Fruit fly (Drosophila melanogaster) whole organism, embryonic: Measurements from ENCODE around the gene CG14913.

Experiments used
- ATbp ChIP-seq: fragments of 200-800 bp; sonication (Bioruptor generic); optimal IDR thresholded peaks from 2 replicates; lab custom pipeline; 2017; ENCODE audit warnings: missing biosample characterization, mild to moderate bottlenecking, missing genetic modification characterization, missing genetic modification reagents
- Ada2b ChIP-seq: fragments of 200-800 bp; sonication (Bioruptor generic); IDR thresholded peaks from 2 replicates; pipeline ENCODE4 v1.3.6; 2022; ENCODE audit warnings: missing biosample characterization, missing genetic modification characterization
- Aef1 ChIP-seq: fragments of 200-800 bp; sonication (Bioruptor generic); IDR thresholded peaks from 3 replicates; pipeline ENCODE4 v1.3.6; 2022; ENCODE audit warnings: missing biosample characterization, missing genetic modification characterization
- B-H2 ChIP-seq: fragments of 200-800 bp; sonication (Bioruptor generic); optimal IDR thresholded peaks from 2 replicates; lab custom pipeline; 2018; ENCODE audit warnings: missing biosample characterization, mild to moderate bottlenecking, missing genetic modification characterization
- CG11398 ChIP-seq: fragments of 200-800 bp; sonication (Bioruptor generic); optimal IDR thresholded peaks from 2 replicates; lab custom pipeline; 2016; ENCODE audit warnings: missing biosample characterization, missing genetic modification characterization
- CG12219 ChIP-seq: fragments of 200-800 bp; sonication (Bioruptor generic); optimal IDR thresholded peaks from 3 replicates; lab custom pipeline; 2018; ENCODE audit warnings: missing biosample characterization, mild to moderate bottlenecking, missing genetic modification characterization
- CG12236 ChIP-seq: fragments of 200-800 bp; sonication (Bioruptor generic); optimal IDR thresholded peaks from 2 replicates; lab custom pipeline; 2016; ENCODE audit warnings: missing biosample characterization, missing genetic modification characterization
- CG1233 ChIP-seq: fragments of 200-800 bp; sonication (Bioruptor generic); optimal IDR thresholded peaks from 4 replicates; lab custom pipeline; 2018; ENCODE audit warnings: missing biosample characterization, mild to moderate bottlenecking, missing genetic modification characterization
- CG12391 ChIP-seq: fragments of 200-800 bp; sonication (Bioruptor generic); optimal IDR thresholded peaks from 3 replicates; lab custom pipeline; 2018; ENCODE audit warnings: missing biosample characterization, mild to moderate bottlenecking, missing genetic modification characterization, moderate library complexity
- CG13296 ChIP-seq: fragments of 200-800 bp; sonication (Bioruptor generic); optimal IDR thresholded peaks from 3 replicates; lab custom pipeline; 2018; ENCODE audit warnings: missing biosample characterization, mild to moderate bottlenecking, missing genetic modification characterization
- CG15269 ChIP-seq: fragments of 200-800 bp; sonication (Bioruptor generic); optimal IDR thresholded peaks from 2 replicates; lab custom pipeline; 2018; ENCODE audit warnings: missing biosample characterization, mild to moderate bottlenecking, missing genetic modification characterization, moderate library complexity
- CG1602 ChIP-seq: fragments of 200-800 bp; sonication (Bioruptor generic); optimal IDR thresholded peaks from 3 replicates; lab custom pipeline; 2016; ENCODE audit warnings: missing biosample characterization, missing genetic modification characterization
- CG16815 ChIP-seq: fragments of 200-800 bp; sonication (Bioruptor generic); optimal IDR thresholded peaks from 3 replicates; lab custom pipeline; 2017; ENCODE audit warnings: missing biosample characterization, mild to moderate bottlenecking, missing genetic modification characterization
- CG2202 ChIP-seq: fragments of 200-800 bp; sonication (Bioruptor generic); optimal IDR thresholded peaks from 2 replicates; lab custom pipeline; 2018; ENCODE audit warnings: missing biosample characterization, mild to moderate bottlenecking, missing genetic modification characterization
- CG2678 ChIP-seq: fragments of 200-800 bp; sonication (Bioruptor generic); optimal IDR thresholded peaks from 3 replicates; lab custom pipeline; 2019; ENCODE audit warnings: missing biosample characterization, mild to moderate bottlenecking, missing genetic modification characterization, moderate library complexity
- CG30020 ChIP-seq: fragments of 200-800 bp; optimal IDR thresholded peaks from 2 replicates; lab custom pipeline; 2019; ENCODE audit warnings: missing biosample characterization, mild to moderate bottlenecking, missing genetic modification characterization, moderate library complexity
- CG3281 ChIP-seq: fragments of 200-800 bp; sonication (Bioruptor generic); optimal IDR thresholded peaks from 3 replicates; lab custom pipeline; 2017; ENCODE audit warnings: missing biosample characterization, mild to moderate bottlenecking, missing genetic modification characterization
- CG43689 ChIP-seq: fragments of 200-800 bp; sonication (Bioruptor generic); IDR thresholded peaks from 2 replicates; pipeline ENCODE4 v1.3.6; 2022; ENCODE audit warnings: missing biosample characterization, missing genetic modification characterization
- CG5180 ChIP-seq: fragments of 200-800 bp; sonication (Bioruptor generic); optimal IDR thresholded peaks from 3 replicates; lab custom pipeline; 2017; ENCODE audit warnings: missing biosample characterization, missing genetic modification characterization, mild to moderate bottlenecking, moderate library complexity, missing genetic modification reagents
- CG7963 ChIP-seq: fragments of 200-800 bp; sonication (Bioruptor generic); IDR thresholded peaks from 3 replicates; pipeline ENCODE4 v1.3.6; 2022; ENCODE audit warnings: missing biosample characterization, missing genetic modification characterization; ENCODE audit not compliant: partially characterized antibody
- CG8765 ChIP-seq: fragments of 200-800 bp; sonication (Bioruptor generic); IDR thresholded peaks from 2 replicates; pipeline ENCODE4 v1.3.6; 2022; ENCODE audit warnings: missing biosample characterization, missing genetic modification characterization
- Dad ChIP-seq: fragments of 200-800 bp; sonication (Bioruptor generic); optimal IDR thresholded peaks from 3 replicates; lab custom pipeline; 2016; ENCODE audit warnings: missing biosample characterization, missing genetic modification characterization
- Dip2 ChIP-seq: fragments of 200-800 bp; sonication (Bioruptor generic); IDR thresholded peaks from 2 replicates; pipeline ENCODE4 v1.3.6; 2022; ENCODE audit warnings: missing biosample characterization, missing genetic modification characterization
- Fer3 ChIP-seq: fragments of 200-800 bp; sonication (Bioruptor generic); optimal IDR thresholded peaks from 2 replicates; lab custom pipeline; 2018; ENCODE audit warnings: missing biosample characterization, mild to moderate bottlenecking, missing genetic modification characterization, moderate library complexity
- HHEX ChIP-seq: fragments of 200-800 bp; sonication (Bioruptor generic); optimal IDR thresholded peaks from 3 replicates; lab custom pipeline; 2017; ENCODE audit warnings: missing biosample characterization, mild to moderate bottlenecking, missing genetic modification characterization, missing genetic modification reagents
- HLH3B ChIP-seq: fragments of 200-800 bp; sonication (Bioruptor generic); IDR thresholded peaks from 2 replicates; pipeline ENCODE4 v1.3.6; 2022; ENCODE audit warnings: missing biosample characterization, missing genetic modification characterization
- NC2α ChIP-seq: fragments of 200-800 bp; sonication (Bioruptor generic); optimal IDR thresholded peaks from 2 replicates; lab custom pipeline; 2016; ENCODE audit warnings: missing biosample characterization, missing genetic modification characterization
- Oli ChIP-seq: fragments of 200-800 bp; sonication (Bioruptor generic); optimal IDR thresholded peaks from 2 replicates; lab custom pipeline; 2018; ENCODE audit warnings: missing biosample characterization, mild to moderate bottlenecking, missing genetic modification characterization, moderate library complexity
- Rfx ChIP-seq: fragments of 200-800 bp; sonication (Bioruptor generic); IDR thresholded peaks from 2 replicates; pipeline ENCODE4 v1.3.6; 2022; ENCODE audit warnings: missing biosample characterization, missing genetic modification characterization
- Rx ChIP-seq: fragments of 200-800 bp; sonication (Bioruptor generic); IDR thresholded peaks from 2 replicates; pipeline ENCODE4 v1.3.6; 2022; ENCODE audit warnings: missing biosample characterization, missing genetic modification characterization
- Six4 ChIP-seq: fragments of 200-800 bp; sonication (Bioruptor generic); optimal IDR thresholded peaks from 2 replicates; lab custom pipeline; 2016; ENCODE audit warnings: missing biosample characterization, missing genetic modification characterization
- Xrp1 ChIP-seq: fragments of 200-800 bp; sonication (Bioruptor generic); IDR thresholded peaks from 2 replicates; pipeline ENCODE4 v1.3.6; 2022; ENCODE audit warnings: missing biosample characterization, missing genetic modification characterization
- ab ChIP-seq: fragments of 200-800 bp; sonication (Bioruptor generic); optimal IDR thresholded peaks from 2 replicates; lab custom pipeline; 2016; ENCODE audit warnings: missing biosample characterization, missing genetic modification characterization
- bigmax ChIP-seq: fragments of 200-800 bp; sonication (Bioruptor generic); optimal IDR thresholded peaks from 2 replicates; lab custom pipeline; 2018; ENCODE audit warnings: missing biosample characterization, mild to moderate bottlenecking, missing genetic modification characterization
- bowl ChIP-seq: fragments of 200-800 bp; sonication (Bioruptor generic); IDR thresholded peaks from 2 replicates; pipeline ENCODE4 v1.3.6; 2022; ENCODE audit warnings: missing biosample characterization, missing genetic modification characterization
- corto ChIP-seq: fragments of 200-800 bp; sonication (Bioruptor generic); optimal IDR thresholded peaks from 2 replicates; lab custom pipeline; 2016; ENCODE audit warnings: missing biosample characterization, mild to moderate bottlenecking, missing genetic modification characterization, moderate library complexity
- cwo ChIP-seq: fragments of 200-800 bp; sonication (Bioruptor generic); optimal IDR thresholded peaks from 3 replicates; lab custom pipeline; 2017; ENCODE audit warnings: missing biosample characterization, missing genetic modification characterization, mild to moderate bottlenecking, moderate library complexity, missing genetic modification reagents
- fd102C ChIP-seq: fragments of 200-800 bp; sonication (Bioruptor generic); optimal IDR thresholded peaks from 2 replicates; lab custom pipeline; 2018; ENCODE audit warnings: missing biosample characterization, mild to moderate bottlenecking, missing genetic modification characterization, moderate library complexity
- fru ChIP-seq: fragments of >200 bp; optimal IDR thresholded peaks from 2 replicates; lab custom pipeline; 2017
- gcm ChIP-seq: fragments of 200-800 bp; sonication (Bioruptor generic); optimal IDR thresholded peaks from 2 replicates; lab custom pipeline; 2019; ENCODE audit warnings: missing biosample characterization, mild to moderate bottlenecking, missing genetic modification characterization, moderate library complexity
- jing ChIP-seq: fragments of 200-800 bp; sonication (Bioruptor generic); optimal IDR thresholded peaks from 2 replicates; lab custom pipeline; 2018; ENCODE audit warnings: missing biosample characterization, mild to moderate bottlenecking, missing genetic modification characterization
- nau ChIP-seq: fragments of 200-800 bp; sonication (Bioruptor generic); optimal IDR thresholded peaks from 3 replicates; lab custom pipeline; 2017; ENCODE audit warnings: missing biosample characterization, mild to moderate bottlenecking, missing genetic modification characterization, missing genetic modification reagents
- nmo ChIP-seq: fragments of 200-800 bp; sonication (Bioruptor generic); optimal IDR thresholded peaks from 2 replicates; lab custom pipeline; 2018; ENCODE audit warnings: missing biosample characterization, mild to moderate bottlenecking, missing genetic modification characterization, moderate library complexity
- pfk ChIP-seq: fragments of 200-800 bp; sonication (Bioruptor generic); optimal IDR thresholded peaks from 2 replicates; lab custom pipeline; 2018; ENCODE audit warnings: missing biosample characterization, mild to moderate bottlenecking, missing genetic modification characterization, moderate library complexity
- slou ChIP-seq: fragments of 200-800 bp; sonication (Bioruptor generic); optimal IDR thresholded peaks from 3 replicates; lab custom pipeline; 2016; ENCODE audit warnings: missing biosample characterization, missing genetic modification characterization
- sug ChIP-seq: fragments of 200-800 bp; optimal IDR thresholded peaks from 2 replicates; lab custom pipeline; 2019; ENCODE audit warnings: missing biosample characterization, mild to moderate bottlenecking, missing genetic modification characterization, moderate library complexity
- tap ChIP-seq: fragments of 200-800 bp; optimal IDR thresholded peaks from 3 replicates; lab custom pipeline; 2019; ENCODE audit warnings: missing biosample characterization, mild to moderate bottlenecking, missing genetic modification characterization, moderate library complexity
- tgo ChIP-seq: fragments of 200-800 bp; sonication (Bioruptor generic); IDR thresholded peaks from 3 replicates; pipeline ENCODE4 v1.3.6; 2022; ENCODE audit warnings: missing biosample characterization, missing genetic modification characterization
- tin ChIP-seq: fragments of 200-800 bp; sonication (Bioruptor generic); optimal IDR thresholded peaks from 3 replicates; lab custom pipeline; 2016; ENCODE audit warnings: missing biosample characterization, missing genetic modification characterization
- toy ChIP-seq: fragments of 200-800 bp; sonication (Bioruptor generic); IDR thresholded peaks from 2 replicates; pipeline ENCODE4 v1.3.6; 2022; ENCODE audit warnings: missing biosample characterization, missing genetic modification characterization
- ttk ChIP-seq: fragments of 200-800 bp; sonication (Bioruptor generic); IDR thresholded peaks from 2 replicates; pipeline ENCODE4 v2.1.2; 2022; ENCODE audit warnings: missing biosample characterization, missing genetic modification characterization
- tx ChIP-seq: fragments of 200-800 bp; sonication (Bioruptor generic); optimal IDR thresholded peaks from 2 replicates; lab custom pipeline; 2016; ENCODE audit warnings: missing biosample characterization, missing genetic modification characterization
- usp ChIP-seq: fragments of >200 bp; optimal IDR thresholded peaks from 2 replicates; lab custom pipeline; 2017; ENCODE audit warnings: missing biosample characterization, missing genetic modification characterization

Gene CG14913

dm6 chr2L:10989162-10989561 is 27.6 kb upstream of the CG14913 start, which contains the start of gene TTLL4A (continued):
- TF ChIP-seq Aef1 (no peak), CG13296 (GFP tag; lab: Kevin White, UChicago) (no peak), fru (no peak), CG2678 (tag; lab: Kevin White, UChicago) (no peak), CG7963 (peak; percentile 97), bowl (no peak), tgo (GFP tag; lab: Robert Waterston, UW) (no peak), ab (GFP tag; lab: Kevin White, UChicago) (no peak), Fer3 (tag; lab: Kevin White, UChicago) (no peak), CG3281 (GFP tag; lab: Kevin White, UChicago) (no peak), gcm (no peak), CG30020 (tag; lab: Kevin White, UChicago) (peak; percentile 73), CG2202 (tag; lab: Kevin White, UChicago) (no peak), CG15269 (tag; lab: Kevin White, UChicago) (no peak), Dip2 (GFP tag; lab: Robert Waterston, UW) (no peak), Oli (no peak), ATbp (GFP tag; lab: Kevin White, UChicago) (no peak), usp (no peak), Dad (GFP tag; lab: Kevin White, UChicago) (no peak), nau (no peak), NC2α (GFP tag; lab: Kevin White, UChicago) (no peak), Six4 (no peak), B-H2 (peak; percentile 14), CG12391 (tag; lab: Kevin White, UChicago) (no peak), HHEX (GFP tag; lab: Kevin White, UChicago) (no peak), fd102C (GFP tag; lab: Kevin White, UChicago) (no peak), CG12219 (no peak), CG5180 (no peak), CG43689 (no peak), ttk (GFP tag; lab: Robert Waterston, UW) (no peak), Ada2b (GFP tag; lab: Robert Waterston, UW) (no peak), cwo (no peak), CG11398 (GFP tag; lab: Kevin White, UChicago) (no peak), Xrp1 (GFP tag; lab: Robert Waterston, UW) (no peak), slou (GFP tag; lab: Kevin White, UChicago) (no peak), Rx (GFP tag; lab: Robert Waterston, UW) (no peak), CG12236 (GFP tag; lab: Kevin White, UChicago) (no peak), corto (GFP tag; lab: Kevin White, UChicago) (no peak), CG1602 (no peak), jing (GFP tag; lab: Kevin White, UChicago) (no peak), pfk (GFP tag; lab: Kevin White, UChicago) (no peak), sug (tag; lab: Kevin White, UChicago) (no peak), CG1233 (GFP tag; lab: Kevin White, UChicago) (no peak), nmo (GFP tag; lab: Kevin White, UChicago) (no peak), Rfx (no peak; the same call in 1 of the 2 replicates), CG8765 (GFP tag; lab: Robert Waterston, UW) (no peak), tx (peak; percentile 32), tin (GFP tag; lab: Kevin White, UChicago) (peak; percentile 9), HLH3B (GFP tag; lab: Robert Waterston, UW) (no peak), bigmax (GFP tag; lab: Kevin White, UChicago) (no peak), CG16815 (GFP tag; lab: Kevin White, UChicago) (no peak), tap (tag; lab: Kevin White, UChicago) (no peak), toy (GFP tag; lab: Robert Waterston, UW) (no peak)
